Worm (Caenorhabditis elegans): ENCODE data around the gene tmed-10.

tmed-10 gene

DNA sequence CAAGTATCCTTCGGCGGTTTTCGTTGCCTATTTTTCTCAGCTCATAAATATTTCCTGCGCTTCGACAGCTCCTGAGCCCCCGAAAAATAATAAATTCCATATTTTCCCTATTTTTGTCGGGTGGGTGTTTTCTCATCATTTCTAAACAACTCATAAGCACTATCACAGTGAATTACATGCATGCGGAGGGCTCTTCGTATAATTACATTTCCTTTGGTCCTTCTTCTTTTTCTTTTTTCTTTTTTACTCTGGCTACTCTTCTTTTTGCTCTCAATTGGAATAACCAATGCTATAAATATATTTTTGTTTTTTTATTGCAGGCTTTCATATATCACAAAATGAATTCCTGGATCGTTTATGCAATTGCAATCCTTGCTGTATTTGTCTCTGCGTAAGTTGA is 15.1 kb upstream of the tmed-10 start, which contains the start of gene T02E9.5:
T02E9.5 (plus strand) TSS at position 321 of the 400 bp plus-strand sequence.
- TF ChIP-seq nhr-90 (tag; optimal IDR thresholded peaks at IDR 0.05; ENCODE audit: poor library complexity) (no peak), blmp-1 (tag; optimal IDR thresholded peaks at IDR 0.05) (no peak), skn-1 (tag; optimal IDR thresholded peaks at IDR 0.05) (no peak), snpc-4 (tag; optimal IDR thresholded peaks at IDR 0.05) (no peak), nhr-20 (tag; optimal IDR thresholded peaks at IDR 0.05) (no peak), lin-14 (GFP tag; optimal IDR thresholded peaks at IDR 0.05) (peak; percentile 66), ztf-4 (tag; optimal IDR thresholded peaks at IDR 0.05) (no peak), jun-1 (tag; optimal IDR thresholded peaks at IDR 0.05) (no peak), lsy-2 (tag; optimal IDR thresholded peaks at IDR 0.05) (peak in 1 of 2 experiments; percentile 2), zag-1 (tag; optimal IDR thresholded peaks at IDR 0.05) (no peak), sptf-1 (tag; optimal IDR thresholded peaks at IDR 0.05) (no peak), irx-1 (tag; optimal IDR thresholded peaks at IDR 0.05) (no peak), C34B4.2 (tag; optimal IDR thresholded peaks at IDR 0.05) (no peak), pax-3 (tag; optimal IDR thresholded peaks at IDR 0.05) (no peak), unc-86 (tag; optimal IDR thresholded peaks at IDR 0.05) (peak; percentile 31), nhr-19 (GFP tag; conservative IDR thresholded peaks at IDR 0.05) (no peak), lin-39 (tag; optimal IDR thresholded peaks at IDR 0.05) (no peak), ces-1 (GFP tag; optimal IDR thresholded peaks at IDR 0.05) (peak; percentile 8), lin-35 (GFP tag; optimal IDR thresholded peaks at IDR 0.05) (no peak), swsn-7 (tag; optimal IDR thresholded peaks at IDR 0.05) (no peak), lir-3 (tag; optimal IDR thresholded peaks at IDR 0.05; ENCODE audit: poor library complexity) (no peak), nhr-77 (tag; optimal IDR thresholded peaks at IDR 0.05) (no peak), fkh-8 (tag; optimal IDR thresholded peaks at IDR 0.05) (no peak), ceh-8 (GFP tag; optimal IDR thresholded peaks at IDR 0.05) (no peak), egl-13 (tag; optimal IDR thresholded peaks at IDR 0.05) (no peak), F16B12.6 (tag; optimal IDR thresholded peaks at IDR 0.05) (no peak), lin-15B (tag; optimal IDR thresholded peaks at IDR 0.05) (no peak)

- TF ChIP-seq aha-1 (tag; optimal IDR thresholded peaks at IDR 0.05) = no peak
- no peak for TF ChIP-seq alr-1 (tag; optimal IDR thresholded peaks at IDR 0.05; ENCODE audit: borderline replicate concordance)
- no peak for TF ChIP-seq Y116A8C.19 (tag; optimal IDR thresholded peaks at IDR 0.05; ENCODE audit: borderline replicate concordance)
- no peak for TF ChIP-seq C34B4.2 (tag; optimal IDR thresholded peaks at IDR 0.05)
- no peak for TF ChIP-seq zag-1 (tag; optimal IDR thresholded peaks at IDR 0.05)
- no peak for TF ChIP-seq lsy-2 (tag; optimal IDR thresholded peaks at IDR 0.05)
- TF ChIP-seq rnt-1 (tag; optimal IDR thresholded peaks at IDR 0.05) = no peak
- no peak for TF ChIP-seq elt-3 (tag; optimal IDR thresholded peaks at IDR 0.05)
- no peak for TF ChIP-seq sup-37 (GFP tag; optimal IDR thresholded peaks at IDR 0.05)
- no peak for TF ChIP-seq aly-2 (tag; optimal IDR thresholded peaks at IDR 0.05)
- TF ChIP-seq C04F5.9 (tag; optimal IDR thresholded peaks at IDR 0.05) = no peak
- no peak for TF ChIP-seq unc-86 (tag; optimal IDR thresholded peaks at IDR 0.05)
- no peak for TF ChIP-seq egl-13 (tag; optimal IDR thresholded peaks at IDR 0.05)
- no peak for TF ChIP-seq blmp-1 (tag; optimal IDR thresholded peaks at IDR 0.05)
- TF ChIP-seq mef-2 (tag; optimal IDR thresholded peaks at IDR 0.05) = no peak
- TF ChIP-seq ama-1 (optimal IDR thresholded peaks at IDR 0.05) = no peak
- TF ChIP-seq irx-1 (tag; optimal IDR thresholded peaks at IDR 0.05) = no peak
- no peak for TF ChIP-seq nhr-76 (tag; optimal IDR thresholded peaks at IDR 0.05)
- TF ChIP-seq ces-1 (GFP tag; optimal IDR thresholded peaks at IDR 0.05) = peak; percentile 63
- no peak for TF ChIP-seq ceh-63 (GFP tag; optimal IDR thresholded peaks at IDR 0.05)
- TF ChIP-seq lin-14 (GFP tag; optimal IDR thresholded peaks at IDR 0.05) = peak; percentile 77
- TF ChIP-seq pqm-1 (tag; optimal IDR thresholded peaks at IDR 0.05) = no peak
- no peak for TF ChIP-seq unc-62 (GFP tag; optimal IDR thresholded peaks at IDR 0.05)
- no peak for TF ChIP-seq hlh-17 (GFP tag; optimal IDR thresholded peaks at IDR 0.05; ENCODE audit: borderline replicate concordance)
- TF ChIP-seq nhr-84 (tag; optimal IDR thresholded peaks at IDR 0.05) = no peak
- no peak for TF ChIP-seq sptf-1 (tag; optimal IDR thresholded peaks at IDR 0.05)
- TF ChIP-seq sox-4 (tag; optimal IDR thresholded peaks at IDR 0.05) = no peak
- no peak for TF ChIP-seq lin-35 (GFP tag; optimal IDR thresholded peaks at IDR 0.05)
- TF ChIP-seq ceh-90 (tag; optimal IDR thresholded peaks at IDR 0.05) = no peak
- peak; percentile 29 to 48 (median 34) for TF ChIP-seq ceh-82 (tag; optimal IDR thresholded peaks at IDR 0.05)
- no peak for TF ChIP-seq ztf-11 (tag; optimal IDR thresholded peaks at IDR 0.05)
- TF ChIP-seq dpl-1 (GFP tag; optimal IDR thresholded peaks at IDR 0.05) = no peak
- TF ChIP-seq tlp-1 (tag; optimal IDR thresholded peaks at IDR 0.05) = no peak
- TF ChIP-seq ceh-8 (GFP tag; optimal IDR thresholded peaks at IDR 0.05) = no peak
- TF ChIP-seq fkh-8 (tag; optimal IDR thresholded peaks at IDR 0.05) = no peak
- peak; percentile 5 for TF ChIP-seq tbx-2 (tag; optimal IDR thresholded peaks at IDR 0.05)
Measured at ce11 chrV:11341130-11341675, 14.4 kb upstream of the tmed-10 start.

Measured in whole organism, L1 larva.